Fruit fly (Drosophila melanogaster): Measurements from ENCODE around the gene skd.

DNA sequence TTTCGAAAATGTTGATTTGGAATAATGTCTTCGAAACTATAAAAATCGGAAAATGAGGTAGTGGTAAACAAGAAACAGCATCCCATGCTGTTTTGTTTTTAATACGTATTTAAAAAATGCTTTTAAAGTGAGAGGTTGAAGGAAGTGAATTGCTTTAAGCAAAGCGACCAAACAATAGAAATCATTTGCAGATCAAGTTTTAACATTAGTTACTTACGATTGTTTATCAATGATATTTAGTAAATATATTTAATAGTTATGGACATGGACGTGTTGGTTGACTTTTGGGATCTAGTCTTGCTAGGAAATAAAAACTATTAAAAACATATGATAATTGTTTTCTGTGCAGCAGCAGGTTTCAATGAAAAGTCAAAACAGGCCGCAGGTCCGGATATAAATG, 29.1 kb upstream of the skd start:
- no peak for TF ChIP-seq h (optimal IDR thresholded peaks at IDR 0.05)
- no peak for TF ChIP-seq ttk (optimal IDR thresholded peaks at IDR 0.05)
- TF ChIP-seq insv (optimal IDR thresholded peaks at IDR 0.05): no peak
- no peak for TF ChIP-seq Myc (optimal IDR thresholded peaks at IDR 0.05)
- TF ChIP-seq psq (optimal IDR thresholded peaks at IDR 0.05): no peak

Data from Kc167 (cell line).